Fruit fly (Drosophila melanogaster): ENCODE data around the gene primo-2.

The primo-2 gene

DNA sequence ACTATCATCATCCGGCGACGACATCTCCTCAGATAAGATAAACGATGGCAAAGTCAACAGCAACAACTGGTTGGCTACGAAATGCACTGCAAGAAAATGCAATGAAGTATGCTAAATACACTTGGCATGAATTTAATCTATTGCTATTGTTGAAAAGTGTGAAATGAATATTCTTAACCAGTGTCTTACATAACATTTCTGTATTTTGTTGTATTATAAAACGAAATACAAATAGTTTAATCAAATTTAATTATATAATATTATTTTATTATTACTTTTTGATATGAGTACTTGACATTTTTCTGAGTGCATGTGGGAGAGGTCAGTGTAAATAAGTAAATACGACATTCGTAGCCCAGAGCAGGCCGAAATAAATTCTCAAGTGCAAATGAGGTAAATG, 1.9 kb upstream of the primo-2 start (continued):
- TF ChIP-seq nau (GFP tag; optimal IDR thresholded peaks at IDR 0.05) (peak; percentile 15), CG4707 (GFP tag; optimal IDR thresholded peaks at IDR 0.05) (no peak), hkb (optimal IDR thresholded peaks at IDR 0.05) (no peak), hkb (GFP tag; IDR thresholded peaks at IDR 0.05) (no peak), CG4404 (GFP tag; IDR thresholded peaks at IDR 0.05) (peak; percentile 41; the same call in 1 of the 2 replicates), grn (GFP tag; optimal IDR thresholded peaks at IDR 0.05) (no peak), CG10565 (GFP tag; optimal IDR thresholded peaks at IDR 0.05) (no peak), nerfin-1 (tag; optimal IDR thresholded peaks at IDR 0.05) (peak; percentile 6), gfzf (GFP tag; optimal IDR thresholded peaks at IDR 0.05) (no peak), exex (tag; optimal IDR thresholded peaks at IDR 0.05) (no peak), Dip2 (GFP tag; IDR thresholded peaks at IDR 0.05) (no peak), nerfin-2 (GFP tag; IDR thresholded peaks at IDR 0.05; ENCODE audit: partially characterized antibody) (no peak), knrl (GFP tag; IDR thresholded peaks at IDR 0.05; ENCODE audit: partially characterized antibody) (no peak), Dbx (GFP tag; IDR thresholded peaks at IDR 0.05) (no peak), Atf-2 (GFP tag; optimal IDR thresholded peaks at IDR 0.05) (no peak), Doc3 (GFP tag; IDR thresholded peaks at IDR 0.05; ENCODE audit: partially characterized antibody) (no peak), fd96Cb (tag; optimal IDR thresholded peaks at IDR 0.05) (peak; percentile 41), ken (GFP tag; IDR thresholded peaks at IDR 0.05) (no peak), H2.0 (GFP tag; IDR thresholded peaks at IDR 0.05) (no peak), CG10959 (GFP tag; IDR thresholded peaks at IDR 0.05) (no peak), MESR4 (GFP tag; optimal IDR thresholded peaks at IDR 0.05) (no peak), sima (GFP tag; optimal IDR thresholded peaks at IDR 0.05) (no peak), Atf3 (GFP tag; optimal IDR thresholded peaks at IDR 0.05) (no peak), chm (GFP tag; IDR thresholded peaks at IDR 0.05) (no peak), CG9609 (GFP tag; optimal IDR thresholded peaks at IDR 0.05) (no peak), ac (GFP tag; optimal IDR thresholded peaks at IDR 0.05) (no peak), mld (GFP tag; IDR thresholded peaks at IDR 0.05; ENCODE audit: partially characterized antibody) (no peak), Pdp1 (GFP tag; optimal IDR thresholded peaks at IDR 0.05) (peak in 1 of 2 experiments; percentile 32), CG12219 (GFP tag; optimal IDR thresholded peaks at IDR 0.05) (no peak), YL-1 (GFP tag; optimal IDR thresholded peaks at IDR 0.05) (no peak), pan (optimal IDR thresholded peaks at IDR 0.05) (no peak), pan (GFP tag; optimal IDR thresholded peaks at IDR 0.05 in 1 of 2, IDR thresholded peaks at IDR 0.05 in 1 of 2) (no peak), btn (GFP tag; optimal IDR thresholded peaks at IDR 0.05) (no peak), CG17385 (GFP tag; optimal IDR thresholded peaks at IDR 0.05) (peak; percentile 43), CG10209 (GFP tag; optimal IDR thresholded peaks at IDR 0.05) (peak; percentile 37), CG15479 (GFP tag; optimal IDR thresholded peaks at IDR 0.05) (no peak), CG13424 (tag; optimal IDR thresholded peaks at IDR 0.05) (peak; percentile 56), CG18011 (GFP tag; optimal IDR thresholded peaks at IDR 0.05) (no peak), lola (GFP tag; optimal IDR thresholded peaks at IDR 0.05) (peak in 1 of 3 experiments; percentile 43), fd3F (GFP tag; optimal IDR thresholded peaks at IDR 0.05) (no peak), Med (GFP tag) (peak; percentile 45), CG14710 (tag; optimal IDR thresholded peaks at IDR 0.05) (peak; percentile 63), CG15696 (tag; optimal IDR thresholded peaks at IDR 0.05) (peak; percentile 62), gsb (GFP tag; IDR thresholded peaks at IDR 0.05) (no peak), yki (optimal IDR thresholded peaks at IDR 0.05) (no peak), Ptx1 (GFP tag; IDR thresholded peaks at IDR 0.05) (peak; percentile 57), Lim3 (GFP tag; IDR thresholded peaks at IDR 0.05) (no peak), Nf-YA (GFP tag; IDR thresholded peaks at IDR 0.05) (no peak), Hr39 (optimal IDR thresholded peaks at IDR 0.05) (no peak), CG2678 (tag; optimal IDR thresholded peaks at IDR 0.05) (peak; percentile 64), ci (GFP tag; IDR thresholded peaks at IDR 0.05) (no peak), phol (tag; optimal IDR thresholded peaks at IDR 0.05) (peak; percentile 58)

All from whole organism, embryonic.